Worm (Caenorhabditis elegans): ENCODE measurements around the gene rig-4.

rig-4 gene

ce11 chrIV:7967006-7967405 lies 36.9 kb downstream of the rig-4 start, which contains the start of gene F57H12.5:
TSS of gene F57H12.5 (plus strand) at chrIV:7967306.
- no peak for TF ChIP-seq ama-1 (optimal IDR thresholded peaks at IDR 0.05)
- TF ChIP-seq F13H6.1 (tag; optimal IDR thresholded peaks at IDR 0.05), result no peak
- TF ChIP-seq dve-1 (tag; optimal IDR thresholded peaks at IDR 0.05), result no peak
- no peak for TF ChIP-seq eyg-1 (tag; optimal IDR thresholded peaks at IDR 0.05)
- no peak for TF ChIP-seq pag-3 (tag; optimal IDR thresholded peaks at IDR 0.05; ENCODE audit: borderline replicate concordance)
- TF ChIP-seq ceh-34 (tag; optimal IDR thresholded peaks at IDR 0.05), result no peak
- TF ChIP-seq K02D7.2 (tag; optimal IDR thresholded peaks at IDR 0.05), result no peak
- TF ChIP-seq ceh-14 (tag; optimal IDR thresholded peaks at IDR 0.05), result no peak
- TF ChIP-seq unc-86 (tag; optimal IDR thresholded peaks at IDR 0.05), result no peak
- TF ChIP-seq hlh-15 (tag; optimal IDR thresholded peaks at IDR 0.05), result no peak
- TF ChIP-seq gmeb-2 (tag; optimal IDR thresholded peaks at IDR 0.05), result no peak
- no peak for TF ChIP-seq ceh-6 (GFP tag; optimal IDR thresholded peaks at IDR 0.05)
- TF ChIP-seq fax-1 (tag; optimal IDR thresholded peaks at IDR 0.05), result no peak
- TF ChIP-seq C38D4.7 (GFP tag; optimal IDR thresholded peaks at IDR 0.05), result no peak

ce11 chrIV:7961889-7962342 lies 42.0 kb downstream of the rig-4 start:
- TF ChIP-seq pag-3 (tag; optimal IDR thresholded peaks at IDR 0.05; ENCODE audit: borderline replicate concordance) (no peak), hlh-6 (tag; optimal IDR thresholded peaks at IDR 0.05) (no peak), ahr-1 (tag; optimal IDR thresholded peaks at IDR 0.05) (no peak), K02D7.2 (tag; optimal IDR thresholded peaks at IDR 0.05) (no peak), madf-2 (tag; optimal IDR thresholded peaks at IDR 0.05) (no peak)

ce11 chrIV:7958092-7958491 lies 45.8 kb downstream of the rig-4 start:
- no peak for TF ChIP-seq tbx-2 (tag; optimal IDR thresholded peaks at IDR 0.05)
- no peak for TF ChIP-seq eyg-1 (tag; optimal IDR thresholded peaks at IDR 0.05)
- TF ChIP-seq fax-1 (tag; optimal IDR thresholded peaks at IDR 0.05), result no peak
- TF ChIP-seq ama-1 (optimal IDR thresholded peaks at IDR 0.05), result no peak

- TF ChIP-seq gmeb-2 (tag; optimal IDR thresholded peaks at IDR 0.05) (no peak), K02D7.2 (tag; optimal IDR thresholded peaks at IDR 0.05) (no peak), unc-55 (GFP tag; optimal IDR thresholded peaks at IDR 0.05) (no peak), hlh-15 (tag; optimal IDR thresholded peaks at IDR 0.05) (no peak), unc-86 (tag; optimal IDR thresholded peaks at IDR 0.05) (no peak), ztf-16 (tag; optimal IDR thresholded peaks at IDR 0.05) (no peak), fkh-6 (tag; optimal IDR thresholded peaks at IDR 0.05) (no peak), lim-6 (tag; optimal IDR thresholded peaks at IDR 0.05) (no peak), tbx-7 (tag; optimal IDR thresholded peaks at IDR 0.05) (no peak), ceh-9 (tag; optimal IDR thresholded peaks at IDR 0.05) (no peak), ceh-22 (tag; optimal IDR thresholded peaks at IDR 0.05) (no peak), pag-3 (tag; optimal IDR thresholded peaks at IDR 0.05; ENCODE audit: borderline replicate concordance) (no peak), ttx-3 (tag; optimal IDR thresholded peaks at IDR 0.05) (no peak), rnt-1 (tag; optimal IDR thresholded peaks at IDR 0.05) (no peak), ceh-34 (tag; optimal IDR thresholded peaks at IDR 0.05) (no peak), ceh-30 (tag; optimal IDR thresholded peaks at IDR 0.05) (no peak)
These were observed 46.4 kb downstream of the rig-4 start, which contains the start of gene frpr-10 for ce11 chrIV:7957504-7957903. TSS of gene frpr-10 (plus strand) at chrIV:7957804.

- TF ChIP-seq ceh-14 (tag; optimal IDR thresholded peaks at IDR 0.05) (no peak), ztf-16 (tag; optimal IDR thresholded peaks at IDR 0.05) (no peak), unc-42 (tag; optimal IDR thresholded peaks at IDR 0.05) (no peak), fkh-10 (GFP tag; optimal IDR thresholded peaks at IDR 0.05) (no peak), pat-9 (tag; optimal IDR thresholded peaks at IDR 0.05) (no peak), tbx-2 (tag; optimal IDR thresholded peaks at IDR 0.05) (no peak), K02D7.2 (tag; optimal IDR thresholded peaks at IDR 0.05) (no peak), ceh-9 (tag; optimal IDR thresholded peaks at IDR 0.05) (no peak), Y22D7AL.16 (tag; optimal IDR thresholded peaks at IDR 0.05) (no peak), elt-4 (tag; optimal IDR thresholded peaks at IDR 0.05) (no peak), ceh-2 (tag; optimal IDR thresholded peaks at IDR 0.05) (no peak), sox-2 (GFP tag; IDR thresholded peaks at IDR 0.05) (no peak), unc-86 (tag; optimal IDR thresholded peaks at IDR 0.05) (no peak), mec-3 (tag; optimal IDR thresholded peaks at IDR 0.05; ENCODE audit: borderline replicate concordance) (no peak), T23F11.4 (GFP tag; optimal IDR thresholded peaks at IDR 0.05) (no peak)
These were observed 47.1 kb downstream of the rig-4 start, which contains the start of gene csr-1 for ce11 chrIV:7956643-7957317. TSS of gene csr-1 (plus strand) at chrIV:7957267.

Data from whole organism, late embryonic.